Fruit fly (Drosophila melanogaster): ENCODE results near the gene CG10283.

DNA sequence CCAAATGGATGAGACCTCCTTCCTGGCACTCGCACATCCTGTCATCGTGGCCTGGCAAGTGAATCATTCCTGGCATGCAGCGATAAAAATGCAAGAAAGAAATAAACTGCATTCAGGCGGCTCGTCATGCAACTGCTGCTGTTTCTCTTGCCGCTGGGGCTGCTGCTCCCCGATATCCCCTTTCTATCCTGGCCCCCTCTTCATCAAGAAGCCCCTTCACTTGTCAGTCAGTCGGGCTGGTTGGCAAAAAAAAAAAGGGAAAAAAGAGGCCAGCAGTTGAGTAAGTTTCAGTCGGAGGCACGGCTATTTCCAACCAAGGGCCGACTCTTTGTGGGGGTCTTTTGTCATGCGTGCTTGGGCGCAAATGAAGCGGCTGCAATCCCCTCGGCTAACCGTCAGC lies 2.6 kb downstream of the CG10283 start:
- TF ChIP-seq CG6276 (GFP tag; optimal IDR thresholded peaks at IDR 0.05) (no peak), spab (GFP tag; optimal IDR thresholded peaks at IDR 0.05) (no peak)
